Fruit fly (Drosophila melanogaster): ENCODE data around the gene CG15239.
A peak's percentile ranks its signal among the peaks of the same experiment; 100 is the strongest.

The CG15239 gene

DNA sequence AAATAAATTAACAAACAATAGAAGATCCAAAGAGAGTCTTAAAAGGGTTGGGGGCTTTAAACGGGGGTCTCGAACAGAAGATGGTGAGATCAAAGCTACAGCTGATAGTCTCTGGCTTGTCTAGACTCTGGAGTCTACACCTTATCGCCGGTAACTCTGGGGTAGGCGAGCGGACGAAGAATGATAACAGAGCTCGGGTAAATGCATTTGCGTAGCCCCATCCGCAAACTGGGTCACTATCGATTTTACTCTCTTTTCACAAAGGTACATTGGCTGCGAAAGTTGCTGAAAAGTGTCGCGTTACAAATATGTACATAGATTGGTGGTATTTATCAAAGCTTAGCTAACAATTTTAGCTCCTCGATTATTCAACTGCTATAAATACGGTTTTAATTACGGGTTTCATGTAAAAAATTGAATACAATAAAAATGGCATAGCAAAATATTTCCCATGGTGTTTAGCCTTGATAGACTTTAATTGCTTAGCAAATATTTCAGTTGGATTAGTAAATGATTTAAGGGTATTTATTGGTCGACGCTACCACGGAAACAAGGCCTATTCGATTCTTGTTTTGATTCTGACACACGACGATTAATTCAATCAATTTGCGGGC lies 17.0 kb upstream of the CG15239 start (continued):
- no peak for TF ChIP-seq pita (GFP tag; optimal IDR thresholded peaks at IDR 0.05)

DNA sequence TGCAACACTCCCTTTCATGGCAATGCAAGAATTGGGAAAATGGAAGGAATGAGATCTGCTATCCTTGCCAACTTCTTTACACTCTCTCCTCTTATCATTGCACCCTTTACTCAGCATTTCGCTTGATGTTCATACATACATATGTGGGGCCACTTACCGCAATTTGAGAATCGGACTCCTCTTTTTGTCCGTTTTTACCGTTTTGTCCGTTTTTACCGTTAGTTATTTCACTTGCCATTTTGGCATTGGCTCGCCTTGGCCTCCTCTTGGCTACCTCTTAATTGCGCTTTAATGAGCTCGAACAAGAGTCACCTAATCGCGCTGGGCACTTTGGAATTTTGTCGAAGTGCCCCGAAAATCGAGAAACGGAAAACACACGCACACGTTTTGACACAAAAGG lies 16.2 kb upstream of the CG15239 start:
- TF ChIP-seq slbo (GFP tag; IDR thresholded peaks at IDR 0.05): no peak
- TF ChIP-seq sens (GFP tag): peak; percentile 20
- TF ChIP-seq unpg (GFP tag; optimal IDR thresholded peaks at IDR 0.05): no peak

DNA sequence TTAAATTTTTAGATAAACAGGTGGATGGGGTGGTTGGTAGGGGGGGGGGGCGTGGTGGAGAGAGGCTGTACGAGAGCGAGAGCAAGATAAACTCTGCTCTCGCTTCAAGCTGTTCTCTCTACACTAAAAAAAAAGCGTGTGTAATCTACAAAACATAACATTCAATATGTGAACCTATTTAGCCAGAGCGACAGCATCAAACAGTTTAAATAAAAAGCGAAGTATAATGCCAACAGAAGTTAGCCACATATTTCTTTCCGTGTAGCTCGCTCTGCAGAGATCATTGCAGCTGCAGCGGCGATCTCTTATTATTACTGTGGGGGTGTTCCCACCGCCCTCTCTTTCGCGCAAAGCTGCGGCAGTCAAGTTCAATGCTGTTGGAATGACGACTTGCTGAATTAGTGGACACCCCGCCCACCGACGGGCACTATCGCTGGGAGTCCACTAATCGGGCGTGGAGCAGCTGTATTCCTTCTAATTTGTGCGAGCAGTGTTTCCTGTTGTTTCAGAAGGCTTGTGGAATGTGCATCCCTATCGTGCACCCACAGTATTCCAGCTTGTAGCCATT lies 15.4 kb upstream of the CG15239 start, which contains the start of gene CG2930:
CG2930 (plus strand) TSS at position 518 of the 568 bp plus-strand sequence.
- TF ChIP-seq sob (GFP tag; IDR thresholded peaks at IDR 0.05): peak; percentile 82
- TF ChIP-seq CG9609 (GFP tag; optimal IDR thresholded peaks at IDR 0.05): peak; percentile 83
- peak; percentile 82 for TF ChIP-seq NC2β (GFP tag; optimal IDR thresholded peaks at IDR 0.05)
- TF ChIP-seq CG12155 (GFP tag; optimal IDR thresholded peaks at IDR 0.05): peak; percentile 65
- TF ChIP-seq CG12299 (tag; optimal IDR thresholded peaks at IDR 0.05): peak; percentile 17
- peak; percentile 5 for TF ChIP-seq CG6765 (GFP tag; optimal IDR thresholded peaks at IDR 0.05)
- no peak for TF ChIP-seq grn (GFP tag; optimal IDR thresholded peaks at IDR 0.05)
- no peak for TF ChIP-seq CG7928 (GFP tag; optimal IDR thresholded peaks at IDR 0.05)
- TF ChIP-seq bbx (GFP tag; IDR thresholded peaks at IDR 0.05; ENCODE audit: partially characterized antibody): 0 out of 2 replicates have a peak, but pooled peaks have one; percentile 13
- TF ChIP-seq sqz (GFP tag; optimal IDR thresholded peaks at IDR 0.05): peak; percentile 62
- TF ChIP-seq vvl (GFP tag; IDR thresholded peaks at IDR 0.05): peak; percentile 96
- TF ChIP-seq Atf6 (GFP tag; IDR thresholded peaks at IDR 0.05): peak; percentile 66; the same call in 1 of the 2 replicates
- peak; percentile 71 for TF ChIP-seq CG1647 (GFP tag; optimal IDR thresholded peaks at IDR 0.05)
- peak; percentile 88 for TF ChIP-seq CG11504 (tag; optimal IDR thresholded peaks at IDR 0.05)
- no peak for TF ChIP-seq mld (GFP tag; IDR thresholded peaks at IDR 0.05; ENCODE audit: partially characterized antibody)
- TF ChIP-seq prd (optimal IDR thresholded peaks at IDR 0.05): no peak
- peak; percentile 92 for TF ChIP-seq prd (GFP tag; IDR thresholded peaks at IDR 0.05)
- TF ChIP-seq CG8359 (GFP tag; optimal IDR thresholded peaks at IDR 0.05; ENCODE audit: borderline replicate concordance): peak; percentile 65
- no peak for TF ChIP-seq hth (optimal IDR thresholded peaks at IDR 0.05)
- peak; percentile 68 for TF ChIP-seq CG10274 (GFP tag; optimal IDR thresholded peaks at IDR 0.05)
- TF ChIP-seq CG17328 (GFP tag; IDR thresholded peaks at IDR 0.05): peak; percentile 93
- no peak for TF ChIP-seq tll (GFP tag; optimal IDR thresholded peaks at IDR 0.05)
- peak; percentile 82 for TF ChIP-seq CG18262 (tag; optimal IDR thresholded peaks at IDR 0.05)
- peak; percentile 31 to 82 for TF ChIP-seq Hr51 (GFP tag; optimal IDR thresholded peaks at IDR 0.05)
- peak; percentile 44 for TF ChIP-seq run (tag; optimal IDR thresholded peaks at IDR 0.05)
- TF ChIP-seq CHES-1-like (GFP tag; optimal IDR thresholded peaks at IDR 0.05): peak; percentile 56
- TF ChIP-seq Taf1 (GFP tag; IDR thresholded peaks at IDR 0.05): no peak; the same call in 1 of the 2 replicates
- peak; percentile 13 for TF ChIP-seq fd102C (GFP tag; optimal IDR thresholded peaks at IDR 0.05)
- TF ChIP-seq Hand (GFP tag; optimal IDR thresholded peaks at IDR 0.05): no peak
- peak; percentile 72 for TF ChIP-seq CG15601 (tag; optimal IDR thresholded peaks at IDR 0.05)
- no peak for TF ChIP-seq mirr (GFP tag; optimal IDR thresholded peaks at IDR 0.05)
- peak; percentile 32 for TF ChIP-seq Bteb2 (GFP tag; optimal IDR thresholded peaks at IDR 0.05)
- TF ChIP-seq Ravus (GFP tag; IDR thresholded peaks at IDR 0.05): peak; percentile 26; the same call in 1 of the 2 replicates
- TF ChIP-seq Hey (tag; optimal IDR thresholded peaks at IDR 0.05): no peak
- TF ChIP-seq pnt (GFP tag; optimal IDR thresholded peaks at IDR 0.05): peak; percentile 86
- no peak for TF ChIP-seq gro (GFP tag; optimal IDR thresholded peaks at IDR 0.05)
- TF ChIP-seq CG6683 (GFP tag; optimal IDR thresholded peaks at IDR 0.05): peak; percentile 54
- TF ChIP-seq vnd (GFP tag; IDR thresholded peaks at IDR 0.05; ENCODE audit: partially characterized antibody): no peak
- TF ChIP-seq maf-S (GFP tag; optimal IDR thresholded peaks at IDR 0.05): peak; percentile 38
- TF ChIP-seq nerfin-1 (tag; optimal IDR thresholded peaks at IDR 0.05): peak; percentile 67
- TF ChIP-seq Xbp1 (GFP tag; optimal IDR thresholded peaks at IDR 0.05): peak; percentile 87
- peak; percentile 91 for TF ChIP-seq so (GFP tag; IDR thresholded peaks at IDR 0.05)
